Worm (Caenorhabditis elegans): ENCODE results near the gene prdx-2.

The prdx-2 gene

DNA sequence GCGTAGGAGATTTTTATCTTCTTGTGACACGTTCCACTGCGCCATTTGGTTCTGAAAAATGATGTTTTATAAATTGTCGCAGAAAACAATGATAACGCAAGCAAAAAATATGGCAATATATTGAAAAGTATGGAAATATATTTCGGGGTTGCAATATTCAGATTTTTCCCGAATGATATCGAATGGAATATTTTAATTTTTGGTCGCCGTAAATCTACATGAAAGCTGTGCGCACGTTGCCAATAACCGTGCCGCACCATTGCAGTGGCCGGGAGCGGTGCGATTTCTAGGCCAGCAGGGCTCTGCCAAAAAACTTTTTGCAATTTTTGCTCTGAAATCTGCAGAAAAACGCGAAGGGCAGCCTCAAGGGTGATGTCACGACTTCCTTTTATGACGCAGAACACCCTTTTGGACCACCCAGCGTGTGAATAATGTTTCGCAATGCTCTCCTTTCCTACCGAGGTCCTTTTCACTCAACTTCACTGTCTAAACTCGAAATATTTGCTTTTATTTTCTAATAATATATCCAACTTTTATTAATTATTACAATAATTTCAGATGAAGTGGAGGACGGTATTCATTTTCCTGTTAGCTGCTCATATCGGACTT lies 19.8 kb upstream of the prdx-2 start, which contains the start of the genes F09E5.11 and bmy-1 (continued):
- TF ChIP-seq lsy-12 (tag; optimal IDR thresholded peaks at IDR 0.05) (peak; percentile 71), fkh-10 (GFP tag; optimal IDR thresholded peaks at IDR 0.05) (peak; percentile 58), sea-2 (GFP tag; optimal IDR thresholded peaks at IDR 0.05) (no peak), nhr-237 (tag; optimal IDR thresholded peaks at IDR 0.05) (no peak), aly-2 (tag; optimal IDR thresholded peaks at IDR 0.05) (no peak)

ce11 chrII:5359252-5359651 lies 18.7 kb upstream of the prdx-2 start, which contains the start of gene sec-6:
sec-6 (plus strand) TSS chrII:5359552.
- no peak for TF ChIP-seq lin-15B (tag; optimal IDR thresholded peaks at IDR 0.05)
- TF ChIP-seq ZK546.5 (tag; optimal IDR thresholded peaks at IDR 0.05): no peak
- TF ChIP-seq sea-2 (GFP tag; optimal IDR thresholded peaks at IDR 0.05): no peak
- TF ChIP-seq nhr-23 (tag; optimal IDR thresholded peaks at IDR 0.05): no peak
- TF ChIP-seq skn-1 (tag; optimal IDR thresholded peaks at IDR 0.05): no peak
- TF ChIP-seq eor-1 (tag; optimal IDR thresholded peaks at IDR 0.05): no peak
- TF ChIP-seq nhr-28 (tag; optimal IDR thresholded peaks at IDR 0.05): no peak
- no peak for TF ChIP-seq elt-2 (tag; optimal IDR thresholded peaks at IDR 0.05)
- TF ChIP-seq nhr-43 (tag; optimal IDR thresholded peaks at IDR 0.05; ENCODE audit: poor library complexity, severe bottlenecking): no peak
- TF ChIP-seq ztf-11 (tag; optimal IDR thresholded peaks at IDR 0.05): no peak
- no peak for TF ChIP-seq nhr-67 (tag; optimal IDR thresholded peaks at IDR 0.05)

DNA sequence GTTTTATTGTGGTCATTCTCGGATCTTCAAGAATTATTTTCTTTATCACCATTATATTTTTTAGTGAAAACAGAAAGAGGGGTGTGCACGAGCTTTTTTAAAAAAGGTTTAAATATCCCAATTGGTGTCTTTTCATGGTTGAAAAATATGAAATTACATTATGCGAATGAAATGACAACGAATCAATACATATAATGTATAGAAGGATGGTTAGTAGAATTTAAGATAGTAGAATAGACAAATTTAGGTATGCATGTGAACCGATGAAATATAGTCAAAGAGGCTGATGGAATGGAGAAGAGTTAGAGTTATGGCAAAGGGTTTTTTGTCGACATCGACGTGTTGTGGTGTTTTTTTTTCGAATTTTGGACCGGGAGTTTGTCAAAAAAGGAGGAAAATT lies 13.5 kb upstream of the prdx-2 start:
- TF ChIP-seq lsy-12 (tag; optimal IDR thresholded peaks at IDR 0.05) (no peak), egl-5 (tag; optimal IDR thresholded peaks at IDR 0.05) (no peak), snpc-4 (tag; optimal IDR thresholded peaks at IDR 0.05) (no peak), nhr-76 (tag; optimal IDR thresholded peaks at IDR 0.05) (no peak), fkh-2 (tag; optimal IDR thresholded peaks at IDR 0.05) (no peak), egl-27 (tag; optimal IDR thresholded peaks at IDR 0.05) (no peak), fkh-10 (GFP tag; optimal IDR thresholded peaks at IDR 0.05) (no peak)

DNA sequence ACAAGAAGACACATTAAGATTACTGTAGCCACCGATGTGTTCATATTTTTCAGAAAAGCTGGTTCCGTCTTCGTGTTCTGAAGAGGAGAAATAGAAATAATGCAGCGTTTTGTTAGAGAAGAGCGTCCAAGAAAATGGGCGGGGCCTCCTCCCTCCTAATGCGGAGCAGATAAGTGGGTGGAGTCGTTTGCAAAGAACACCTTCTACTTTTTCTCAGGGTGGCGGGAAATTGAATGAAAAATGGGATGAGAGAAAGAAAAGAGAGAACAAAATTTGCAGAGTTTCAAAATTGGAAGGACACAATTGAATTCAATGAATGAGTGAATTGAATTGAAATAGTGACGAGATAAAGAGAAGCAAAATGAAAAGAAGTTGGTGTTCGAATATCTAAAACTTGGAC lies 12.3 kb upstream of the prdx-2 start, which contains the start of gene F09E5.16:
F09E5.16 (minus strand) TSS at position 101 of the 400 bp plus-strand sequence.
- TF ChIP-seq unc-62 (GFP tag; optimal IDR thresholded peaks at IDR 0.05) (no peak), pqm-1 (tag; optimal IDR thresholded peaks at IDR 0.05) (no peak), daf-12 (tag; optimal IDR thresholded peaks at IDR 0.05) (no peak), zag-1 (tag; optimal IDR thresholded peaks at IDR 0.05) (no peak), nhr-237 (tag; optimal IDR thresholded peaks at IDR 0.05) (no peak), ztf-4 (tag; optimal IDR thresholded peaks at IDR 0.05) (no peak), nhr-77 (tag; optimal IDR thresholded peaks at IDR 0.05) (no peak), ama-1 (optimal IDR thresholded peaks at IDR 0.05) (no peak), fkh-2 (tag; optimal IDR thresholded peaks at IDR 0.05) (no peak), nfya-1 (tag; optimal IDR thresholded peaks at IDR 0.05; ENCODE audit: insufficient read depth) (no peak), nhr-43 (tag; optimal IDR thresholded peaks at IDR 0.05; ENCODE audit: poor library complexity, severe bottlenecking) (no peak)

DNA sequence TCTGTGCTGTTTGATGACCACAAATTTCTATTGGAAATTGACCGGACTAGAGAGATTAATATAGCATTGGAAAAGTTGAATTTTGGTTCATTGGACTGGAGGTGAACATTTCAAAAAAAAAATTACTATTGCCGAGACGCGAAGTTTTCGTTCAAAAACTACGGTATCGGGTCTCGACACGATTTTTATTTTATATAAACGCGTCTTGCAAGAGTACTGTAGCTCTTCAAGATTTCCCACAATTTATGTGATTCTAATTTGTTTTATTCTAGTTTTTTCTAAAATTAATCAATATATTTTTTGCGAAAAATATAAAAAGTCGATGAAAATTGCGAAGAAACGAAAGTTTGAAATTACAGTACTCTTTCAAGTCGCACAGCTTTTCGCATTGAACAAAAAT lies 7.4 kb upstream of the prdx-2 start, which contains the start of gene F09E5.12:
F09E5.12 (minus strand) TSS at position 101 of the 400 bp plus-strand sequence.
- TF ChIP-seq nhr-28 (tag; optimal IDR thresholded peaks at IDR 0.05) (no peak), nhr-76 (tag; optimal IDR thresholded peaks at IDR 0.05) (no peak), nhr-67 (tag; optimal IDR thresholded peaks at IDR 0.05) (no peak), eor-1 (tag; optimal IDR thresholded peaks at IDR 0.05) (no peak), pha-4 (tag; optimal IDR thresholded peaks at IDR 0.05) (no peak), ceh-9 (tag; optimal IDR thresholded peaks at IDR 0.05) (no peak), ztf-11 (tag; optimal IDR thresholded peaks at IDR 0.05) (no peak), nhr-77 (tag; optimal IDR thresholded peaks at IDR 0.05) (no peak), ama-1 (optimal IDR thresholded peaks at IDR 0.05) (no peak), aly-2 (tag; optimal IDR thresholded peaks at IDR 0.05) (no peak), lsy-12 (tag; optimal IDR thresholded peaks at IDR 0.05) (no peak), ZK546.5 (tag; optimal IDR thresholded peaks at IDR 0.05) (no peak), fkh-10 (GFP tag; optimal IDR thresholded peaks at IDR 0.05) (no peak), unc-39 (tag; optimal IDR thresholded peaks at IDR 0.05) (no peak), hmg-11 (tag; optimal IDR thresholded peaks at IDR 0.05) (no peak), ztf-4 (tag; optimal IDR thresholded peaks at IDR 0.05) (no peak), nfya-1 (tag; optimal IDR thresholded peaks at IDR 0.05; ENCODE audit: insufficient read depth) (no peak), skn-1 (tag; optimal IDR thresholded peaks at IDR 0.05) (no peak), sea-2 (GFP tag; optimal IDR thresholded peaks at IDR 0.05) (no peak)
